Fruit fly (Drosophila melanogaster) whole organism, prepupa: ENCODE measurements around the gene CG42263.

Experiments used
- Blimp-1 ChIP-seq: fragments of 200-800 bp; sonication (Bioruptor generic); optimal IDR thresholded peaks from 3 replicates; lab custom pipeline; 2017; ENCODE audit warnings: missing biosample characterization, missing genetic modification characterization, mild to moderate bottlenecking, moderate library complexity, missing genetic modification reagents
- CG10631 ChIP-seq: fragments of 200-800 bp; sonication (Bioruptor generic); optimal IDR thresholded peaks from 2 replicates; lab custom pipeline; 2016; ENCODE audit warnings: missing biosample characterization, missing genetic modification characterization
- CG11294 ChIP-seq: fragments of 200-800 bp; sonication (Bioruptor generic); IDR thresholded peaks from 2 replicates; pipeline ENCODE4 v1.3.6; 2022; ENCODE audit warnings: missing biosample characterization, missing genetic modification characterization
- CG11762 ChIP-seq: fragments of 200-800 bp; sonication (Bioruptor generic); optimal IDR thresholded peaks from 3 replicates; lab custom pipeline; 2016; ENCODE audit warnings: missing biosample characterization, missing genetic modification characterization; ENCODE audit not compliant: insufficient read depth
- CG15336 ChIP-seq: fragments of 200-800 bp; sonication (Bioruptor generic); IDR thresholded peaks from 2 replicates; pipeline ENCODE4 v1.3.6; 2022; ENCODE audit warnings: missing biosample characterization, missing genetic modification characterization
- CG1621 ChIP-seq: fragments of 200-800 bp; sonication (Bioruptor generic); optimal IDR thresholded peaks from 3 replicates; lab custom pipeline; 2018; ENCODE audit warnings: missing biosample characterization, mild to moderate bottlenecking, missing genetic modification characterization
- CG31627 ChIP-seq: fragments of 200-800 bp; sonication (Bioruptor generic); optimal IDR thresholded peaks from 3 replicates; lab custom pipeline; 2016; ENCODE audit warnings: missing biosample characterization, missing genetic modification characterization
- CG32006 ChIP-seq: fragments of 200-800 bp; sonication (Bioruptor generic); optimal IDR thresholded peaks from 3 replicates; lab custom pipeline; 2017; ENCODE audit warnings: missing biosample characterization, mild to moderate bottlenecking, missing genetic modification characterization
- CG4318 ChIP-seq: fragments of 200-800 bp; sonication (Bioruptor generic); optimal IDR thresholded peaks from 3 replicates; lab custom pipeline; 2017; ENCODE audit warnings: missing biosample characterization, mild to moderate bottlenecking, missing genetic modification characterization
- CG6163 ChIP-seq: fragments of 200-800 bp; sonication (Bioruptor generic); IDR thresholded peaks from 3 replicates; pipeline ENCODE4 v1.3.6; 2022; ENCODE audit warnings: missing biosample characterization, missing genetic modification characterization
- CG6276 ChIP-seq: fragments of 200-800 bp; sonication (Bioruptor generic); optimal IDR thresholded peaks from 2 replicates; lab custom pipeline; 2017; ENCODE audit warnings: missing biosample characterization, mild to moderate bottlenecking, missing genetic modification characterization
- CG6792 ChIP-seq: fragments of 200-800 bp; sonication (Bioruptor generic); optimal IDR thresholded peaks from 3 replicates; lab custom pipeline; 2016; ENCODE audit warnings: missing biosample characterization, missing genetic modification characterization
- CG6808 ChIP-seq: fragments of 200-800 bp; sonication (Bioruptor generic); optimal IDR thresholded peaks from 3 replicates; lab custom pipeline; 2017; ENCODE audit warnings: missing biosample characterization, missing genetic modification characterization, mild to moderate bottlenecking, moderate library complexity, missing genetic modification reagents
- CG6854 ChIP-seq: fragments of 200-800 bp; sonication (Bioruptor generic); optimal IDR thresholded peaks from 2 replicates; lab custom pipeline; 2017; ENCODE audit warnings: missing biosample characterization, mild to moderate bottlenecking, missing genetic modification characterization
- CG7368 ChIP-seq: fragments of 200-800 bp; sonication (Bioruptor generic); optimal IDR thresholded peaks from 3 replicates; lab custom pipeline; 2016; ENCODE audit warnings: missing biosample characterization, missing genetic modification characterization
- CG8632 ChIP-seq: fragments of 200-800 bp; sonication (Bioruptor generic); optimal IDR thresholded peaks from 3 replicates; lab custom pipeline; 2016; ENCODE audit warnings: missing biosample characterization, missing genetic modification characterization
- CG9139 ChIP-seq: fragments of 200-800 bp; sonication (Bioruptor generic); optimal IDR thresholded peaks from 3 replicates; lab custom pipeline; 2017; ENCODE audit warnings: missing biosample characterization, mild to moderate bottlenecking, missing genetic modification characterization
- Eip78C ChIP-seq: fragments of 200-800 bp; sonication (Bioruptor generic); peaks from one replicate; lab custom pipeline; 2016; ENCODE audit warnings: missing biosample characterization, missing genetic modification characterization
- Ets96B ChIP-seq: fragments of 200-800 bp; optimal IDR thresholded peaks from 2 replicates; lab custom pipeline; 2019; ENCODE audit warnings: missing biosample characterization, mild to moderate bottlenecking, missing genetic modification characterization, moderate library complexity
- Gug ChIP-seq: fragments of 200-800 bp; sonication (Bioruptor generic); IDR thresholded peaks from 2 replicates; pipeline ENCODE4 v1.3.6; 2022; ENCODE audit warnings: missing biosample characterization, missing genetic modification characterization
- Hr38 ChIP-seq: sonication (Bioruptor generic); optimal IDR thresholded peaks from 2 replicates; lab custom pipeline; 2016; ENCODE audit warnings: missing biosample characterization, missing genetic modification characterization
- Hr39 ChIP-seq: fragments of 200-800 bp; sonication (Bioruptor generic); optimal IDR thresholded peaks from 2 replicates; lab custom pipeline; 2016; ENCODE audit warnings: missing biosample characterization, missing genetic modification characterization
- Lpt ChIP-seq: fragments of 200-800 bp; sonication (Bioruptor generic); optimal IDR thresholded peaks from 3 replicates; lab custom pipeline; 2016; ENCODE audit warnings: missing biosample characterization, missing genetic modification characterization
- Met ChIP-seq: fragments of 200-800 bp; sonication (Bioruptor generic); optimal IDR thresholded peaks from 3 replicates; lab custom pipeline; 2016; ENCODE audit warnings: missing biosample characterization, missing genetic modification characterization
- OdsH ChIP-seq: fragments of 200-800 bp; sonication (Bioruptor generic); optimal IDR thresholded peaks from 3 replicates; lab custom pipeline; 2016; ENCODE audit warnings: missing biosample characterization, missing genetic modification characterization
- Smox ChIP-seq: fragments of 200-800 bp; sonication (Bioruptor generic); optimal IDR thresholded peaks from 3 replicates; lab custom pipeline; 2016; ENCODE audit warnings: missing biosample characterization, missing genetic modification characterization
- Sox102F ChIP-seq: fragments of 200-800 bp; sonication (Bioruptor generic); optimal IDR thresholded peaks from 2 replicates; lab custom pipeline; 2016; ENCODE audit warnings: missing biosample characterization, mild to moderate bottlenecking, missing genetic modification characterization
- Sox15 ChIP-seq: fragments of 200-800 bp; sonication (Bioruptor generic); optimal IDR thresholded peaks from 3 replicates; lab custom pipeline; 2016; ENCODE audit warnings: missing biosample characterization, missing genetic modification characterization
- achi ChIP-seq: fragments of 200-800 bp; sonication (Bioruptor generic); optimal IDR thresholded peaks from 3 replicates; lab custom pipeline; 2016; ENCODE audit warnings: missing biosample characterization, missing genetic modification characterization
- acj6 ChIP-seq: fragments of 200-800 bp; sonication (Bioruptor generic); optimal IDR thresholded peaks from 3 replicates; lab custom pipeline; 2016; ENCODE audit warnings: missing biosample characterization, missing genetic modification characterization
- dac ChIP-seq: fragments of 200-800 bp; sonication (Bioruptor generic); optimal IDR thresholded peaks from 2 replicates; lab custom pipeline; 2017; ENCODE audit warnings: missing biosample characterization, mild to moderate bottlenecking, missing genetic modification characterization
- dsx ChIP-seq: fragments of 200-800 bp; optimal IDR thresholded peaks from 3 replicates; lab custom pipeline; 2019; ENCODE audit warnings: missing biosample characterization, mild to moderate bottlenecking, missing genetic modification characterization, moderate library complexity; ENCODE audit not compliant: poor library complexity, severe bottlenecking
- fd59A ChIP-seq: fragments of 200-800 bp; sonication (Bioruptor generic); optimal IDR thresholded peaks from 2 replicates; lab custom pipeline; 2017; ENCODE audit warnings: missing biosample characterization, mild to moderate bottlenecking, missing genetic modification characterization, missing genetic modification reagents
- fkh ChIP-seq: fragments of 200-800 bp; sonication (Bioruptor generic); optimal IDR thresholded peaks from 3 replicates; lab custom pipeline; 2017; ENCODE audit warnings: missing biosample characterization, mild to moderate bottlenecking, missing genetic modification characterization, moderate library complexity
- lz ChIP-seq: fragments of 200-800 bp; sonication (Bioruptor generic); optimal IDR thresholded peaks from 3 replicates; lab custom pipeline; 2016; ENCODE audit warnings: missing biosample characterization, missing genetic modification characterization
- net ChIP-seq: fragments of 200-800 bp; sonication (Bioruptor generic); optimal IDR thresholded peaks from 3 replicates; lab custom pipeline; 2016; ENCODE audit warnings: missing biosample characterization, missing genetic modification characterization
- pdm3 ChIP-seq: fragments of 200-800 bp; sonication (Bioruptor generic); optimal IDR thresholded peaks from 3 replicates; lab custom pipeline; 2016; ENCODE audit warnings: missing biosample characterization, missing genetic modification characterization
- salr ChIP-seq, 2 experiments: fragments of 200-800 bp; sonication (Bioruptor generic); optimal IDR thresholded peaks; 3 replicates each; lab custom pipeline; 2016 to 2018; ENCODE audit warnings: missing biosample characterization in 2 of 2, missing genetic modification characterization in 2 of 2, mild to moderate bottlenecking in 1 of 2
- spab ChIP-seq: fragments of 200-800 bp; sonication (Bioruptor generic); optimal IDR thresholded peaks from 2 replicates; lab custom pipeline; 2017; ENCODE audit warnings: missing biosample characterization, mild to moderate bottlenecking, missing genetic modification characterization, missing genetic modification reagents
- ss ChIP-seq, 2 experiments: fragments of 200-800 bp; sonication (Bioruptor generic); optimal IDR thresholded peaks; 2 replicates in 1 of 2; 3 replicates in 1 of 2; lab custom pipeline; 2017 to 2018; ENCODE audit warnings: mild to moderate bottlenecking in 2 of 2, missing biosample characterization in 2 of 2, missing genetic modification characterization in 2 of 2, moderate library complexity in 1 of 2
- topi ChIP-seq: fragments of 200-800 bp; sonication (Bioruptor generic); optimal IDR thresholded peaks from 3 replicates; lab custom pipeline; 2016; ENCODE audit warnings: missing biosample characterization, missing genetic modification characterization

CG42263 gene

DNA sequence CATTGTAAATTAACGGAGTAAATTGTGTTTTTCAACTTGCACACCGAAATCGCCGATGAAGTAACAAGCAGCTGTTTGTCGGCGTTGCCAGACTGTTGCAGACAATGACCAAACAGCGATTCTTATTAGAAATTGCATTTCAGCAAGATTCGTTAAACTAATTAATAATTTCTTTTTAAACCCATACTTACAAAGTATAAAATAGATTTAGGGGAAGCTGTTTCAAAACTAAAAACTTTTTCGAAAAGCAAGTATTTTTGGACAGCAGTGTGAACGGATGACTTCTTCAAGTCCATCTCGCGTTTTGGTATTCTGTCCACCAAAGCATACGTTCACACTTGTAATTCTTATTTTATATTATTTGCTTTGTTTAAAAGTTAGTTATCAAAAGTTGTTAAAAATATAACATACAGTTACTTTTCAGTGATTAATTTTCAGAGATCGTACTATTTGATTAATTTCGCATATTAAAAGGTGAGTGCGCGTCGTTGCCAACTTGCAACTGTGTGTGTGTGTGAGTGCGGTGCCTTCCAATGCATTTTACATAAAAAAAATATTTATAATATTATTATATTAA lies 27.1 kb downstream of the CG42263 start, which contains the start of the genes CG8004 and RhoGDI (continued):
- TF ChIP-seq CG11294 (GFP tag; lab: Robert Waterston, UW) (no peak), net (GFP tag; lab: Kevin White, UChicago) (peak; percentile 22), topi (GFP tag; lab: Kevin White, UChicago) (peak; percentile 46), CG6792 (GFP tag; lab: Kevin White, UChicago) (peak; percentile 52), CG11762 (no peak), Lpt (GFP tag; lab: Kevin White, UChicago) (no peak), CG31627 (GFP tag; lab: Kevin White, UChicago) (peak; percentile 77), acj6 (GFP tag; lab: Kevin White, UChicago) (peak; percentile 52)
- TF ChIP-seq, all 60 proteins: peak for 33

dm6 chr3L:19924771-19925304 lies 30.8 kb downstream of the CG42263 start, which contains the start of gene Grasp65:
Grasp65 (plus strand) TSS chr3L:19924943.
- TF ChIP-seq OdsH (GFP tag; lab: Kevin White, UChicago) (no peak), CG6808 (GFP tag; lab: Kevin White, UChicago) (no peak), CG15336 (GFP tag; lab: Robert Waterston, UW) (peak; percentile 28; the same call in 1 of the 2 replicates), Eip78C (GFP tag; lab: Kevin White, UChicago) (peak; percentile 59), dsx (GFP tag; lab: Kevin White, UChicago) (peak; percentile 38), CG6854 (GFP tag; lab: Kevin White, UChicago) (peak; percentile 52), fd59A (GFP tag; lab: Kevin White, UChicago) (no peak)

DNA sequence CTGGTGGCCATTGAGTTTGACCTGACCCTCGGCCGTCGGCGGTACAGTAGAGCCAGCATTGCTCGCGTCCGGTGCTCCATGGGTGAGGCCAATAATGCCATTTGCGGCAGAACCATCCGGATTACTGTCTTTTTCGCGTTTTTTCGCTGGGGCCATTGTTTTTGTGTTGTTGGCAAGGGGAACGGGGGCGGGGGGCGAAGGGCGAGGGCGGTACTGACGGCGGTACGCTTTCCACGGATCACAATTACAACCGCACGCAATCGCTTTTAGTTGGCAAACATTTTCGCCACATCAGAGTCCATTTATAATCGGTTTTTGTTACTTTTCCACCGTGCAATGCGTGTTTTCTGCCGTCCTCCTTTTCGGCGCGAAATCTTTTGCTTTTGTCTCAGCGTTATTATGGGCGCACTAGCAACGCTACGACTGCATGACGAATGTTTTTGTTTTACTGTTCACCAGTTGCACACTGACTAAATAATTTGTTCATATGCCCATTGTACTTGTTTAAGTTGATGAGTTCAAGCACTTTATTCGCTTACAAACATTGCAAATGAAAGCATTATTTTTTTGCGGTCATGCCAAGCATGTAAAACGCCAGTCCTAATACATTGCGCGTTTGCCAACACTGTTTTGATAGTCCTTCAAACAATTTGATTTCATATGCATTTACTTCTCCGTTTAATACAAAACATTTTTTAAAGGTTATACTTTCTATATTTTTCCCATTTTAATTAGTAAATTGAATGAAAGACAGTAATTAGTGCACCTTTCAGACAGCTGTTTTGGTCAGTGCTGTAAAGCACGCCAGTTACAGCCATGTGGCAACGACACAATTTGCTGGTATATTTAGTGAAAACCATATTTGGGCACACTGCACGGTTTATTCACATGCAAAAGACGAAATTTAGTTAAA lies 32.5 kb downstream of the CG42263 start, which contains the start of gene Pfdn6:
Pfdn6 (plus strand) TSS at position 839 of the 913 bp plus-strand sequence.
- TF ChIP-seq Sox15 (GFP tag; lab: Kevin White, UChicago) (peak; percentile 70), acj6 (GFP tag; lab: Kevin White, UChicago) (no peak), Lpt (GFP tag; lab: Kevin White, UChicago) (no peak), fd59A (GFP tag; lab: Kevin White, UChicago) (no peak), CG11762 (no peak), spab (GFP tag; lab: Kevin White, UChicago) (no peak), OdsH (GFP tag; lab: Kevin White, UChicago) (no peak), Met (no peak), ss (GFP tag; optimal IDR thresholded peaks at IDR 0.05; lab: Kevin White, UChicago) (no peak), Sox102F (GFP tag; lab: Kevin White, UChicago) (no peak), dac (GFP tag; lab: Kevin White, UChicago) (no peak), CG8632 (GFP tag; lab: Kevin White, UChicago) (no peak), CG6163 (GFP tag; lab: Robert Waterston, UW) (peak; percentile 69; the same call in 2 of the 3 replicates), CG4318 (GFP tag; lab: Kevin White, UChicago) (no peak), lz (peak; percentile 73), CG6276 (no peak), CG11294 (GFP tag; lab: Robert Waterston, UW) (peak; percentile 55; the same call in 1 of the 2 replicates), CG9139 (no peak), Hr38 (GFP tag; lab: Kevin White, UChicago) (no peak), CG6792 (GFP tag; lab: Kevin White, UChicago) (peak; percentile 36), Smox (no peak), CG1621 (tag; lab: Kevin White, UChicago) (no peak), dsx (GFP tag; lab: Kevin White, UChicago) (no peak), Gug (GFP tag; lab: Robert Waterston, UW) (no peak), Ets96B (peak; percentile 27), fkh (GFP tag; lab: Kevin White, UChicago) (no peak), topi (GFP tag; lab: Kevin White, UChicago) (peak; percentile 71), CG7368 (GFP tag; lab: Kevin White, UChicago) (no peak), Hr39 (GFP tag; lab: Kevin White, UChicago) (peak; percentile 83), Eip78C (GFP tag; lab: Kevin White, UChicago) (peak; percentile 86), CG32006 (GFP tag; lab: Kevin White, UChicago) (peak; percentile 11), salr (GFP tag; optimal IDR thresholded peaks at IDR 0.05; lab: Kevin White, UChicago) (peak in 1 of 2 experiments; percentile 30), Blimp-1 (GFP tag; lab: Kevin White, UChicago) (no peak), pdm3 (GFP tag; lab: Kevin White, UChicago) (no peak), CG10631 (GFP tag; lab: Kevin White, UChicago) (no peak), achi (GFP tag; lab: Kevin White, UChicago) (no peak)
